Fruit fly (Drosophila melanogaster) whole organism, embryonic: ENCODE results near the gene CG32271.

ENCODE experiments used
- Antp ChIP-seq: fragments of 200-800 bp; sonication (Bioruptor generic); optimal IDR thresholded peaks from 3 replicates; lab custom pipeline; 2016; ENCODE audit warnings: missing biosample characterization, missing genetic modification characterization
- B-H2 ChIP-seq: fragments of 200-800 bp; sonication (Bioruptor generic); optimal IDR thresholded peaks from 2 replicates; lab custom pipeline; 2018; ENCODE audit warnings: missing biosample characterization, mild to moderate bottlenecking, missing genetic modification characterization
- CG1024 ChIP-seq: fragments of 200-800 bp; sonication (Bioruptor generic); IDR thresholded peaks from 2 replicates; pipeline ENCODE4 v1.3.6; 2022; ENCODE audit warnings: missing biosample characterization, missing genetic modification characterization
- CG12299 ChIP-seq: fragments of 200-800 bp; sonication (Bioruptor generic); optimal IDR thresholded peaks from 2 replicates; lab custom pipeline; 2018; ENCODE audit warnings: missing biosample characterization, mild to moderate bottlenecking, missing genetic modification characterization
- CG14667 ChIP-seq: fragments of 200-800 bp; sonication (Bioruptor generic); IDR thresholded peaks from 2 replicates; pipeline ENCODE4 v1.3.6; 2022; ENCODE audit warnings: missing biosample characterization, missing genetic modification characterization
- CG1529 ChIP-seq: fragments of 200-800 bp; sonication (Bioruptor generic); optimal IDR thresholded peaks from 3 replicates; lab custom pipeline; 2018; ENCODE audit warnings: missing biosample characterization, missing genetic modification characterization
- CG17186 ChIP-seq: fragments of 200-800 bp; sonication (Bioruptor generic); optimal IDR thresholded peaks from 3 replicates; lab custom pipeline; 2017; ENCODE audit warnings: missing biosample characterization, missing genetic modification reagents, missing genetic modification characterization
- CG1832 ChIP-seq: fragments of 200-800 bp; sonication (Bioruptor generic); optimal IDR thresholded peaks from 2 replicates; lab custom pipeline; 2017; ENCODE audit warnings: missing biosample characterization, mild to moderate bottlenecking, missing genetic modification characterization, inconsistent platforms
- CG2129 ChIP-seq: fragments of 200-800 bp; sonication (Bioruptor generic); IDR thresholded peaks from 2 replicates; pipeline ENCODE4 v1.3.6; 2022; ENCODE audit warnings: missing biosample characterization, missing genetic modification characterization; ENCODE audit not compliant: partially characterized antibody
- CG2199 ChIP-seq: fragments of 200-800 bp; sonication (Bioruptor generic); IDR thresholded peaks from 3 replicates; pipeline ENCODE4 v1.3.6; 2022; ENCODE audit warnings: missing biosample characterization, missing genetic modification characterization
- CG30403 ChIP-seq: fragments of 200-800 bp; sonication (Bioruptor generic); optimal IDR thresholded peaks from 3 replicates; lab custom pipeline; 2016; ENCODE audit warnings: missing biosample characterization, missing genetic modification characterization
- CG32767 ChIP-seq: fragments of 200-800 bp; sonication (Bioruptor generic); IDR thresholded peaks from 2 replicates; pipeline ENCODE4 v1.3.6; 2022; ENCODE audit warnings: missing biosample characterization, missing genetic modification characterization
- CG3838 ChIP-seq: fragments of 200-800 bp; sonication (Bioruptor generic); optimal IDR thresholded peaks from 3 replicates; lab custom pipeline; 2016; ENCODE audit warnings: missing biosample characterization, missing genetic modification characterization
- CG4328 ChIP-seq: fragments of 200-800 bp; sonication (Bioruptor generic); optimal IDR thresholded peaks from 3 replicates; lab custom pipeline; 2017; ENCODE audit warnings: missing biosample characterization, missing genetic modification reagents, missing genetic modification characterization
- CG43689 ChIP-seq: fragments of 200-800 bp; sonication (Bioruptor generic); IDR thresholded peaks from 2 replicates; pipeline ENCODE4 v1.3.6; 2022; ENCODE audit warnings: missing biosample characterization, missing genetic modification characterization
- CG5245 ChIP-seq: fragments of 200-800 bp; sonication (Bioruptor generic); optimal IDR thresholded peaks from 3 replicates; lab custom pipeline; 2016; ENCODE audit warnings: missing biosample characterization, missing genetic modification characterization
- CG6854 ChIP-seq: fragments of 200-800 bp; sonication (Bioruptor generic); optimal IDR thresholded peaks from 3 replicates; lab custom pipeline; 2017; ENCODE audit warnings: missing biosample characterization, mild to moderate bottlenecking, missing genetic modification characterization
- CG7786 ChIP-seq: fragments of 200-800 bp; sonication (Bioruptor generic); optimal IDR thresholded peaks from 2 replicates; lab custom pipeline; 2016; ENCODE audit warnings: missing biosample characterization, missing genetic modification characterization
- CG8944 ChIP-seq: fragments of 200-800 bp; sonication (Bioruptor generic); optimal IDR thresholded peaks from 3 replicates; lab custom pipeline; 2016; ENCODE audit warnings: missing biosample characterization, missing genetic modification characterization
- CG9609 ChIP-seq: fragments of 200-800 bp; sonication (Bioruptor generic); optimal IDR thresholded peaks from 3 replicates; lab custom pipeline; 2016; ENCODE audit warnings: missing biosample characterization, missing genetic modification characterization
- CG9876 ChIP-seq: fragments of 200-800 bp; sonication (Bioruptor generic); optimal IDR thresholded peaks from 2 replicates; lab custom pipeline; 2016; ENCODE audit warnings: missing biosample characterization, missing genetic modification characterization
- CrebB ChIP-seq: fragments of 200-800 bp; sonication (Bioruptor generic); optimal IDR thresholded peaks from 3 replicates; lab custom pipeline; 2018; ENCODE audit warnings: missing biosample characterization, mild to moderate bottlenecking, missing genetic modification characterization
- Dip3 ChIP-seq: fragments of 200-800 bp; sonication (Bioruptor generic); optimal IDR thresholded peaks from 3 replicates; lab custom pipeline; 2016; ENCODE audit warnings: missing biosample characterization, missing genetic modification characterization
- Drgx ChIP-seq: fragments of 200-800 bp; sonication (Bioruptor generic); IDR thresholded peaks from 2 replicates; pipeline ENCODE4 v1.3.6; 2022; ENCODE audit warnings: missing biosample characterization, missing genetic modification characterization
- Fer2 ChIP-seq: fragments of 200-800 bp; sonication (Bioruptor generic); optimal IDR thresholded peaks from 2 replicates; lab custom pipeline; 2018; ENCODE audit warnings: missing biosample characterization, mild to moderate bottlenecking, missing genetic modification characterization, moderate library complexity
- H2.0 ChIP-seq: fragments of 200-800 bp; sonication (Bioruptor generic); IDR thresholded peaks from 2 replicates; pipeline ENCODE4 v1.3.6; 2022; ENCODE audit warnings: missing biosample characterization, missing genetic modification characterization
- HHEX ChIP-seq: fragments of 200-800 bp; sonication (Bioruptor generic); optimal IDR thresholded peaks from 3 replicates; lab custom pipeline; 2017; ENCODE audit warnings: missing biosample characterization, mild to moderate bottlenecking, missing genetic modification characterization, missing genetic modification reagents
- HmgZ ChIP-seq: fragments of 200-800 bp; sonication (Bioruptor generic); optimal IDR thresholded peaks from 2 replicates; lab custom pipeline; 2018; ENCODE audit warnings: missing biosample characterization, mild to moderate bottlenecking, missing genetic modification characterization
- Jarid2 ChIP-seq: fragments of 200-800 bp; sonication (Bioruptor generic); optimal IDR thresholded peaks from 3 replicates; lab custom pipeline; 2017; ENCODE audit warnings: mild to moderate bottlenecking, missing biosample characterization, missing genetic modification reagents, missing genetic modification characterization
- Mad ChIP-seq: fragments of 200-800 bp; sonication (Bioruptor generic); optimal IDR thresholded peaks from 2 replicates; lab custom pipeline; 2016; ENCODE audit warnings: missing biosample characterization, missing genetic modification characterization
- Ptx1 ChIP-seq: fragments of 200-800 bp; sonication (Bioruptor generic); IDR thresholded peaks from 2 replicates; pipeline ENCODE4 v1.3.6; 2022; ENCODE audit warnings: missing biosample characterization, missing genetic modification characterization
- Scr ChIP-seq: fragments of 200-800 bp; sonication (Bioruptor generic); IDR thresholded peaks from 2 replicates; pipeline ENCODE4 v1.3.6; 2022; ENCODE audit warnings: missing biosample characterization, missing genetic modification characterization; ENCODE audit not compliant: partially characterized antibody
- Side ChIP-seq: fragments of 200-800 bp; sonication (Bioruptor generic); optimal IDR thresholded peaks from 2 replicates; lab custom pipeline; 2016; ENCODE audit warnings: missing biosample characterization, missing genetic modification characterization
- Ssrp ChIP-seq: fragments of 200-800 bp; sonication (Bioruptor generic); optimal IDR thresholded peaks from 2 replicates; lab custom pipeline; 2018; ENCODE audit warnings: missing biosample characterization, mild to moderate bottlenecking, missing genetic modification characterization, moderate library complexity
- TFAM ChIP-seq: fragments of 200-800 bp; sonication (Bioruptor generic); optimal IDR thresholded peaks from 2 replicates; lab custom pipeline; 2017; ENCODE audit warnings: missing biosample characterization, missing genetic modification characterization, inconsistent platforms
- bbx ChIP-seq: fragments of 200-800 bp; sonication (Bioruptor generic); IDR thresholded peaks from 2 replicates; pipeline ENCODE4 v1.3.6; 2022; ENCODE audit warnings: missing biosample characterization, missing genetic modification characterization; ENCODE audit not compliant: partially characterized antibody
- bowl ChIP-seq: fragments of 200-800 bp; sonication (Bioruptor generic); IDR thresholded peaks from 2 replicates; pipeline ENCODE4 v1.3.6; 2022; ENCODE audit warnings: missing biosample characterization, missing genetic modification characterization
- chif ChIP-seq, 2 experiments: fragments of 200-800 bp; sonication (Bioruptor generic); optimal IDR thresholded peaks; 3 replicates each; lab custom pipeline; 2016; ENCODE audit warnings: missing biosample characterization in 2 of 2, missing genetic modification characterization in 2 of 2
- danr ChIP-seq: fragments of 200-800 bp; sonication (Bioruptor generic); IDR thresholded peaks from 2 replicates; pipeline ENCODE4 v1.3.6; 2022; ENCODE audit warnings: missing biosample characterization, missing genetic modification characterization
- disco-r ChIP-seq: fragments of 200-800 bp; sonication (Bioruptor generic); optimal IDR thresholded peaks from 2 replicates; lab custom pipeline; 2016; ENCODE audit warnings: missing biosample characterization, missing genetic modification characterization
- ham ChIP-seq: fragments of 200-800 bp; sonication (Bioruptor generic); IDR thresholded peaks from 2 replicates; pipeline ENCODE4 v1.3.6; 2022; ENCODE audit warnings: missing biosample characterization, missing genetic modification characterization
- hb ChIP-seq: fragments of 200-800 bp; sonication (Bioruptor generic); IDR thresholded peaks from 3 replicates; pipeline ENCODE4 v1.3.6; 2022; ENCODE audit warnings: missing biosample characterization, missing genetic modification characterization; ENCODE audit not compliant: partially characterized antibody
- lab ChIP-seq: fragments of 200-800 bp; sonication (Bioruptor generic); optimal IDR thresholded peaks from 3 replicates; lab custom pipeline; 2017; ENCODE audit warnings: missing biosample characterization, missing genetic modification characterization, mild to moderate bottlenecking, moderate library complexity, missing genetic modification reagents
- otp ChIP-seq: fragments of 200-800 bp; sonication (Bioruptor generic); IDR thresholded peaks from 3 replicates; pipeline ENCODE4, ENCODE4 v1.3.6; 2022; ENCODE audit warnings: missing biosample characterization, missing genetic modification characterization
- ro ChIP-seq: fragments of 200-800 bp; sonication (Bioruptor generic); IDR thresholded peaks from 2 replicates; pipeline ENCODE4 v1.3.6; 2022; ENCODE audit warnings: missing biosample characterization, missing genetic modification characterization
- salm ChIP-seq: fragments of 200-800 bp; sonication (Bioruptor generic); optimal IDR thresholded peaks from 2 replicates; lab custom pipeline; 2018; ENCODE audit warnings: missing biosample characterization, mild to moderate bottlenecking, missing genetic modification characterization
- seq ChIP-seq: fragments of 200-800 bp; sonication (Bioruptor generic); IDR thresholded peaks from 2 replicates; pipeline ENCODE4 v1.3.6; 2022; ENCODE audit warnings: missing biosample characterization, missing genetic modification characterization
- slou ChIP-seq: fragments of 200-800 bp; sonication (Bioruptor generic); optimal IDR thresholded peaks from 3 replicates; lab custom pipeline; 2016; ENCODE audit warnings: missing biosample characterization, missing genetic modification characterization
- sqz ChIP-seq: fragments of 200-800 bp; sonication (Bioruptor generic); optimal IDR thresholded peaks from 3 replicates; lab custom pipeline; 2018; ENCODE audit warnings: missing biosample characterization, mild to moderate bottlenecking, missing genetic modification characterization
- tin ChIP-seq: fragments of 200-800 bp; sonication (Bioruptor generic); optimal IDR thresholded peaks from 3 replicates; lab custom pipeline; 2016; ENCODE audit warnings: missing biosample characterization, missing genetic modification characterization
- unc-4 ChIP-seq: fragments of 200-800 bp; sonication (Bioruptor generic); IDR thresholded peaks from 2 replicates; pipeline ENCODE4 v1.3.6; 2022; ENCODE audit warnings: missing biosample characterization, missing genetic modification characterization; ENCODE audit not compliant: partially characterized antibody
- unpg ChIP-seq: fragments of 200-800 bp; sonication (Bioruptor generic); optimal IDR thresholded peaks from 3 replicates; lab custom pipeline; 2018; ENCODE audit warnings: missing biosample characterization, mild to moderate bottlenecking, missing genetic modification characterization, moderate library complexity

Gene CG32271

DNA sequence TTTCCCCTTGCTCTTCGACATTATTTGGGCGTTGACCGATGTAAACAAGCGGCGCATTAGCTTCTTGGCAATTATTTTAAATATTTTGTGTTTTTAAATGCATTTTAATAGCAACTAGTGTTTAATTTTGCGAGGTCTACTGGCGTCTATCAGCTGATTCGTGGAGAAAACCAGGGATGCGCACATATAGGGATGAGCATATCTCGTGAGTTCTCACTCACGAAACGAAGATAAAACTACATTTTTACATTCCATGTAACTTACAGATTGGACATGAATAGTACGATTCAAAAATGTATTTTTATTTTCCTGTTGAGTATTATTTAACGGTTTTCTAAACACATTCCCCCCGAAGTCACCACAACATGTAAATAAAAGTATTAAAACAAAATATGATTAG lies 5.5 kb downstream of the CG32271 start, which contains the start of gene CG14966 (continued):
- no peak for TF ChIP-seq otp (GFP tag; lab: Robert Waterston, UW)
- TF ChIP-seq CG32767 (GFP tag; lab: Robert Waterston, UW): no peak
- no peak for TF ChIP-seq CG8944
- no peak for TF ChIP-seq CrebB (tag; lab: Kevin White, UChicago)
- TF ChIP-seq Side (GFP tag; lab: Kevin White, UChicago): peak; percentile 25
- peak; percentile 96 for TF ChIP-seq bbx (GFP tag; lab: Robert Waterston, UW)
- peak; percentile 89 for TF ChIP-seq Scr (GFP tag; lab: Robert Waterston, UW)
- TF ChIP-seq Fer2 (tag; lab: Kevin White, UChicago): no peak
- TF ChIP-seq hb: peak; percentile 78; the same call in 2 of the 3 replicates
- no peak for TF ChIP-seq Dip3
- peak; percentile 39 for TF ChIP-seq tin (GFP tag; lab: Kevin White, UChicago)
- TF ChIP-seq CG17186 (GFP tag; lab: Kevin White, UChicago): no peak
- no peak for TF ChIP-seq CG5245 (GFP tag; lab: Kevin White, UChicago)
- TF ChIP-seq CG6854 (GFP tag; lab: Kevin White, UChicago): no peak
- TF ChIP-seq CG1024 (GFP tag; lab: Robert Waterston, UW): no peak
- no peak for TF ChIP-seq HHEX
- no peak for TF ChIP-seq CG43689 (GFP tag; lab: Robert Waterston, UW)
- TF ChIP-seq B-H2 (GFP tag; lab: Kevin White, UChicago): peak; percentile 20
- no peak for TF ChIP-seq danr
- TF ChIP-seq Jarid2 (GFP tag; lab: Kevin White, UChicago): no peak
- no peak for TF ChIP-seq CG9876
- peak; percentile 0 for TF ChIP-seq CG7786 (GFP tag; lab: Kevin White, UChicago)
- TF ChIP-seq Mad: peak; percentile 47
- TF ChIP-seq CG1832 (GFP tag; lab: Kevin White, UChicago): no peak
- no peak for TF ChIP-seq CG3838 (GFP tag; lab: Kevin White, UChicago)
- TF ChIP-seq TFAM: no peak
- 0 out of 2 replicates have a peak, but pooled peaks have one; percentile 6 for TF ChIP-seq H2.0 (GFP tag; lab: Robert Waterston, UW)
- TF ChIP-seq Ptx1 (GFP tag; lab: Robert Waterston, UW): peak; percentile 23; the same call in 1 of the 2 replicates
- no peak for TF ChIP-seq disco-r (GFP tag; lab: Kevin White, UChicago)
- TF ChIP-seq CG4328 (GFP tag; lab: Kevin White, UChicago): no peak
- TF ChIP-seq CG2129 (GFP tag; lab: Robert Waterston, UW): peak; percentile 80
- TF ChIP-seq slou (GFP tag; lab: Kevin White, UChicago): no peak
- no peak for TF ChIP-seq ham (GFP tag; lab: Robert Waterston, UW)
- TF ChIP-seq Drgx: no peak
- TF ChIP-seq HmgZ (tag; lab: Kevin White, UChicago): peak; percentile 69
- TF ChIP-seq bowl (GFP tag; lab: Robert Waterston, UW): no peak
- TF ChIP-seq CG1529 (GFP tag; lab: Kevin White, UChicago): no peak
- no peak for TF ChIP-seq ro (GFP tag; lab: Robert Waterston, UW)
- TF ChIP-seq seq: no peak
- TF ChIP-seq CG30403: peak; percentile 13
- TF ChIP-seq CG14667 (GFP tag; lab: Robert Waterston, UW): no peak
- peak; percentile 22 for TF ChIP-seq Antp (GFP tag; lab: Kevin White, UChicago)
- TF ChIP-seq chif (GFP tag; optimal IDR thresholded peaks at IDR 0.05; lab: Kevin White, UChicago): peak in 1 of 2 experiments; percentile 11
- TF ChIP-seq CG9609: no peak
- peak; percentile 91 for TF ChIP-seq unc-4
- TF ChIP-seq CG12299 (tag; lab: Kevin White, UChicago): no peak
- TF ChIP-seq CG2199 (GFP tag; lab: Robert Waterston, UW): peak; percentile 22; the same call in 2 of the 3 replicates
- no peak for TF ChIP-seq Ssrp (tag; lab: Kevin White, UChicago)
- TF ChIP-seq sqz (GFP tag; lab: Kevin White, UChicago): no peak
- peak; percentile 4 for TF ChIP-seq unpg (GFP tag; lab: Kevin White, UChicago)
- TF ChIP-seq lab (GFP tag; lab: Kevin White, UChicago): peak; percentile 14
- TF ChIP-seq salm (tag; lab: Kevin White, UChicago): no peak
